Fruit fly (Drosophila melanogaster) Kc167 (cell line): Measurements from ENCODE around the gene CG9133.

ENCODE experiments used
- Myc ChIP-seq: fragments of >200 bp; optimal IDR thresholded peaks from 2 replicates; lab custom pipeline; 2017; ENCODE audit warnings: missing external identifiers
- Sin3A ChIP-seq: fragments of >200 bp; optimal IDR thresholded peaks from 2 replicates; lab custom pipeline; 2018; ENCODE audit warnings: missing external identifiers
- h ChIP-seq: fragments of >200 bp; optimal IDR thresholded peaks from 3 replicates; lab custom pipeline; 2018; ENCODE audit warnings: missing external identifiers
- insv ChIP-seq: fragments of >200 bp; optimal IDR thresholded peaks from 3 replicates; lab custom pipeline; 2018; ENCODE audit warnings: missing external identifiers
- psq ChIP-seq: fragments of >200 bp; optimal IDR thresholded peaks from 2 replicates; lab custom pipeline; 2017; ENCODE audit warnings: missing external identifiers
- ttk ChIP-seq: sonication (Bioruptor generic); optimal IDR thresholded peaks from 2 replicates; lab custom pipeline; 2017; ENCODE audit warnings: missing external identifiers

- TF ChIP-seq psq (lab: Kevin White, UChicago), result no peak
- no peak for TF ChIP-seq ttk (lab: Kevin White, UChicago)
- no peak for TF ChIP-seq insv (lab: Kevin White, UChicago)
- no peak for TF ChIP-seq Myc
- no peak for TF ChIP-seq Sin3A (lab: Kevin White, UChicago)
- TF ChIP-seq h, result no peak
Observed at dm6 chr3L:1211096-1211495, 40.7 kb upstream of the CG9133 start, which contains the start of gene LysD.
